Worm (Caenorhabditis elegans) whole organism, L2 larva: Measurements from ENCODE around the gene chst-1.

Source experiments
- C34F6.9 ChIP-seq: fragments of 150-350 bp; optimal IDR thresholded peaks from 2 replicates; lab custom pipeline; 2014; ENCODE audit warnings: missing biosample characterization, missing genetic modification characterization
- F13H6.1 ChIP-seq: sonication (generic microtip); optimal IDR thresholded peaks from 2 replicates; lab custom pipeline; 2016; ENCODE audit warnings: missing genetic modification characterization, missing compliant biosample characterization
- R02D3.7 ChIP-seq: fragments of 150-350 bp; optimal IDR thresholded peaks from 2 replicates; lab custom pipeline; 2014; ENCODE audit warnings: missing biosample characterization, missing genetic modification characterization
- Y55F3AM.14 ChIP-seq: fragments of 200-800 bp; sonication (Bioruptor generic); optimal IDR thresholded peaks from 2 replicates; lab custom pipeline; 2018; ENCODE audit warnings: mild to moderate bottlenecking, missing genetic modification characterization, missing compliant biosample characterization
- ZK546.5 ChIP-seq: sonication (generic microtip); optimal IDR thresholded peaks from 2 replicates; lab custom pipeline; 2017; ENCODE audit warnings: missing biosample characterization, missing genetic modification characterization
- blmp-1 ChIP-seq: sonication (generic microtip); optimal IDR thresholded peaks from 2 replicates; lab custom pipeline; 2017; ENCODE audit warnings: missing genetic modification characterization, mild to moderate bottlenecking, missing compliant biosample characterization, antibody characterized with exemption, moderate library complexity; ENCODE audit not compliant: insufficient read depth
- crh-2 ChIP-seq: sonication (generic microtip); optimal IDR thresholded peaks from 2 replicates; lab custom pipeline; 2017; ENCODE audit warnings: missing biosample characterization, missing genetic modification characterization
- dmd-4 ChIP-seq: sonication (generic microtip); optimal IDR thresholded peaks from 2 replicates; lab custom pipeline; 2017; ENCODE audit warnings: missing biosample characterization, missing genetic modification characterization
- fos-1 ChIP-seq: fragments of 150-350 bp; optimal IDR thresholded peaks from 2 replicates; lab custom pipeline; 2014; ENCODE audit warnings: missing biosample characterization, missing genetic modification characterization
- gmeb-1 ChIP-seq: fragments of 150-350 bp; optimal IDR thresholded peaks from 2 replicates; lab custom pipeline; 2014; ENCODE audit warnings: missing biosample characterization, missing genetic modification characterization
- lin-11 ChIP-seq: fragments of 150-350 bp; sonication (generic microtip); optimal IDR thresholded peaks from 2 replicates; lab custom pipeline; 2014; ENCODE audit warnings: missing biosample characterization, missing genetic modification characterization, inconsistent platforms, mixed read lengths
- lin-39 ChIP-seq: fragments of 150-350 bp; optimal IDR thresholded peaks from 2 replicates; lab custom pipeline; 2014; ENCODE audit warnings: missing biosample characterization, missing genetic modification reagents, missing genetic modification characterization
- lsy-2 ChIP-seq, 2 experiments: fragments of 150-350 bp in 1 of 2; sonication (generic microtip) in 1 of 2; optimal IDR thresholded peaks; 2 replicates each; lab custom pipeline; 2014 to 2017; ENCODE audit warnings: missing biosample characterization in 2 of 2, missing genetic modification characterization in 2 of 2
- mab-5 ChIP-seq: fragments of 150-350 bp; optimal IDR thresholded peaks from 2 replicates; lab custom pipeline; 2014; ENCODE audit warnings: missing biosample characterization, missing genetic modification characterization
- mdl-1 ChIP-seq, 2 experiments: fragments of 150-350 bp in 1 of 2; sonication (generic microtip) in 1 of 2; optimal IDR thresholded peaks; 2 replicates each; lab custom pipeline; 2017; ENCODE audit warnings: missing biosample characterization in 2 of 2, missing genetic modification characterization in 2 of 2
- nhr-10 ChIP-seq: sonication (generic microtip); optimal IDR thresholded peaks from 2 replicates; lab custom pipeline; 2017; ENCODE audit warnings: missing biosample characterization, missing genetic modification characterization
- nhr-12 ChIP-seq: fragments of 150-350 bp; optimal IDR thresholded peaks from 2 replicates; lab custom pipeline; 2014; ENCODE audit warnings: missing biosample characterization, missing genetic modification characterization
- nhr-129 ChIP-seq: fragments of 150-350 bp; optimal IDR thresholded peaks from 2 replicates; lab custom pipeline; 2014; ENCODE audit warnings: missing biosample characterization, missing genetic modification characterization
- nhr-21 ChIP-seq: fragments of 150-350 bp; optimal IDR thresholded peaks from 2 replicates; lab custom pipeline; 2014; ENCODE audit warnings: missing biosample characterization, missing genetic modification characterization
- nhr-237 ChIP-seq: fragments of 150-350 bp; optimal IDR thresholded peaks from 2 replicates; lab custom pipeline; 2014; ENCODE audit warnings: missing biosample characterization, missing genetic modification characterization
- nhr-25 ChIP-seq: fragments of 150-350 bp; sonication (generic microtip); optimal IDR thresholded peaks from 3 replicates; lab custom pipeline; 2014; ENCODE audit warnings: missing biosample characterization, missing genetic modification characterization
- nhr-6 ChIP-seq: fragments of 150-350 bp; optimal IDR thresholded peaks from 2 replicates; lab custom pipeline; 2014; ENCODE audit warnings: missing biosample characterization, missing genetic modification characterization
- peb-1 ChIP-seq: fragments of 150-350 bp; optimal IDR thresholded peaks from 2 replicates; lab custom pipeline; 2014; ENCODE audit warnings: missing biosample characterization, missing genetic modification characterization
- sem-4 ChIP-seq: fragments of 150-350 bp; optimal IDR thresholded peaks from 2 replicates; lab custom pipeline; 2014; ENCODE audit warnings: missing biosample characterization, missing genetic modification reagents, missing genetic modification characterization
- skn-1 ChIP-seq: sonication (generic microtip); optimal IDR thresholded peaks from 2 replicates; lab custom pipeline; 2017; ENCODE audit warnings: missing biosample characterization, missing genetic modification characterization
- sma-3 ChIP-seq: sonication (generic microtip); optimal IDR thresholded peaks from 2 replicates; lab custom pipeline; 2016; ENCODE audit warnings: missing genetic modification reagents, missing genetic modification characterization, missing compliant biosample characterization
- sma-9 ChIP-seq, 2 experiments: fragments of 150-350 bp in 1 of 2; sonication (generic microtip) in 1 of 2; optimal IDR thresholded peaks; 2 replicates each; lab custom pipeline; 2014 to 2016; ENCODE audit warnings: missing genetic modification characterization in 2 of 2, mild to moderate bottlenecking in 1 of 2, missing biosample characterization in 1 of 2, missing compliant biosample characterization in 1 of 2, missing genetic modification reagents in 1 of 2, moderate library complexity in 1 of 2
- snpc-4 ChIP-seq: fragments of 150-350 bp; optimal IDR thresholded peaks from 2 replicates; lab custom pipeline; 2014; ENCODE audit warnings: missing biosample characterization, missing genetic modification characterization
- unc-62 ChIP-seq: fragments of 150-350 bp; optimal IDR thresholded peaks from 2 replicates; lab custom pipeline; 2014; ENCODE audit warnings: missing biosample characterization, missing genetic modification reagents, missing genetic modification characterization
- zag-1 ChIP-seq: fragments of 150-350 bp; optimal IDR thresholded peaks from 2 replicates; lab custom pipeline; 2014; ENCODE audit warnings: missing biosample characterization, missing genetic modification characterization
- ztf-11 ChIP-seq: sonication (generic microtip); optimal IDR thresholded peaks from 2 replicates; lab custom pipeline; 2017; ENCODE audit warnings: missing biosample characterization, missing genetic modification characterization
- ztf-4 ChIP-seq: fragments of 150-350 bp; optimal IDR thresholded peaks from 2 replicates; lab custom pipeline; 2014; ENCODE audit warnings: missing biosample characterization, missing genetic modification characterization

chst-1 gene

ce11 chrII:8104998-8105397 lies 1.8 kb downstream of the chst-1 start, which contains the start of gene sfxn-5:
Gene sfxn-5, minus strand, starts transcription at chrII:8105052.
- TF ChIP-seq blmp-1 (tag; lab: Kevin White, UChicago): peak; percentile 42
- peak; percentile 34 for TF ChIP-seq sma-9 (GFP tag; optimal IDR thresholded peaks at IDR 0.05; lab: Kevin White, UChicago)
- no peak for TF ChIP-seq sma-9 (tag; optimal IDR thresholded peaks at IDR 0.05; lab: Kevin White, UChicago)
- TF ChIP-seq skn-1 (tag; lab: Kevin White, UChicago): peak; percentile 4
- peak; percentile 33 for TF ChIP-seq F13H6.1 (tag; lab: Kevin White, UChicago)
- TF ChIP-seq crh-2 (tag; lab: Kevin White, UChicago): peak; percentile 10
- no peak for TF ChIP-seq lin-11 (tag; lab: Kevin White, UChicago)
- TF ChIP-seq C34F6.9: peak; percentile 38
- TF ChIP-seq fos-1 (tag; lab: Kevin White, UChicago): peak; percentile 74
- no peak for TF ChIP-seq mab-5 (tag; lab: Kevin White, UChicago)
- TF ChIP-seq unc-62 (GFP tag; lab: Kevin White, UChicago): no peak
- TF ChIP-seq zag-1: no peak
- TF ChIP-seq lsy-2 (tag; optimal IDR thresholded peaks at IDR 0.05; lab: Kevin White, UChicago): peak in 1 of 2 experiments; percentile 45
- peak; percentile 40 for TF ChIP-seq nhr-129
- TF ChIP-seq sem-4 (tag; lab: Kevin White, UChicago): no peak
- TF ChIP-seq sma-3 (GFP tag; lab: Kevin White, UChicago): no peak

ce11 chrII:8102041-8102440 lies 4.7 kb downstream of the chst-1 start, which contains the start of gene sre-2:
Gene sre-2, minus strand, starts transcription at chrII:8102141.
- no peak for TF ChIP-seq ztf-11 (tag; lab: Kevin White, UChicago)
- TF ChIP-seq nhr-129: no peak
- TF ChIP-seq unc-62 (GFP tag; lab: Kevin White, UChicago): no peak
- TF ChIP-seq lin-39 (tag; lab: Kevin White, UChicago): no peak
- TF ChIP-seq lin-11 (tag; lab: Kevin White, UChicago): no peak
- TF ChIP-seq gmeb-1 (tag; lab: Kevin White, UChicago): no peak
- no peak for TF ChIP-seq dmd-4
- no peak for TF ChIP-seq snpc-4 (tag; lab: Kevin White, UChicago)
- TF ChIP-seq ZK546.5 (tag; lab: Kevin White, UChicago): no peak

- TF ChIP-seq R02D3.7 (tag; lab: Kevin White, UChicago): no peak
- TF ChIP-seq zag-1: no peak
- no peak for TF ChIP-seq skn-1 (tag; lab: Kevin White, UChicago)
- peak; percentile 52 for TF ChIP-seq nhr-129
- no peak for TF ChIP-seq unc-62 (GFP tag; lab: Kevin White, UChicago)
- TF ChIP-seq nhr-21: no peak
- TF ChIP-seq C34F6.9: no peak
- no peak for TF ChIP-seq nhr-6 (tag; lab: Kevin White, UChicago)
- TF ChIP-seq nhr-25 (tag; lab: Kevin White, UChicago): peak; percentile 78
These were observed 7.5 kb downstream of the chst-1 start for ce11 chrII:8099212-8099784.

ce11 chrII:8093914-8094313 lies 12.9 kb downstream of the chst-1 start:
- TF ChIP-seq blmp-1 (tag; lab: Kevin White, UChicago): peak; percentile 68
- no peak for TF ChIP-seq sma-9 (GFP tag; optimal IDR thresholded peaks at IDR 0.05; lab: Kevin White, UChicago)
- no peak for TF ChIP-seq sma-9 (tag; optimal IDR thresholded peaks at IDR 0.05; lab: Kevin White, UChicago)

- TF ChIP-seq zag-1 (no peak), lsy-2 (tag; optimal IDR thresholded peaks at IDR 0.05; lab: Kevin White, UChicago) (no peak), nhr-237 (tag; lab: Kevin White, UChicago) (no peak), mab-5 (tag; lab: Kevin White, UChicago) (no peak), peb-1 (tag; lab: Kevin White, UChicago) (no peak), nhr-25 (tag; lab: Kevin White, UChicago) (no peak), nhr-10 (no peak), Y55F3AM.14 (no peak), C34F6.9 (no peak), ztf-4 (tag; lab: Kevin White, UChicago) (no peak), nhr-12 (no peak), mdl-1 (tag; optimal IDR thresholded peaks at IDR 0.05; lab: Kevin White, UChicago) (no peak), nhr-6 (tag; lab: Kevin White, UChicago) (no peak)
These were observed 13.5 kb downstream of the chst-1 start for ce11 chrII:8093283-8093682.
